Worm (Caenorhabditis elegans) whole organism, early embryonic: ENCODE measurements around the gene cogc-4.

Experiments used
- B0310.2 ChIP-seq: sonication (generic microtip); optimal IDR thresholded peaks from 2 replicates; lab custom pipeline; 2016; ENCODE audit warnings: mild to moderate bottlenecking, missing genetic modification characterization, missing compliant biosample characterization
- F13C5.2 ChIP-seq: sonication (generic microtip); optimal IDR thresholded peaks from 2 replicates; lab custom pipeline; 2017; ENCODE audit warnings: mild to moderate bottlenecking, missing genetic modification characterization, inconsistent platforms, missing compliant biosample characterization
- aly-1 ChIP-seq: sonication (generic microtip); optimal IDR thresholded peaks from 2 replicates; lab custom pipeline; 2016; ENCODE audit warnings: missing genetic modification characterization, missing compliant biosample characterization
- ama-1 ChIP-seq: fragments of 150-350 bp; optimal IDR thresholded peaks from 2 replicates; lab custom pipeline; 2014
- ceh-13 ChIP-seq: fragments of 200-800 bp; sonication (Bioruptor generic); optimal IDR thresholded peaks from 2 replicates; lab custom pipeline; 2018; ENCODE audit warnings: mild to moderate bottlenecking, missing genetic modification characterization, missing compliant biosample characterization
- ceh-36 ChIP-seq: sonication (generic microtip); optimal IDR thresholded peaks from 2 replicates; lab custom pipeline; 2016; ENCODE audit warnings: missing genetic modification characterization, inconsistent platforms, missing compliant biosample characterization
- ets-7 ChIP-seq: sonication (generic microtip); optimal IDR thresholded peaks from 2 replicates; lab custom pipeline; 2016; ENCODE audit warnings: missing genotype, missing genetic modification characterization, missing compliant biosample characterization
- flt-1 ChIP-seq: fragments of 200-800 bp; sonication (Bioruptor generic); IDR thresholded peaks from 2 replicates; pipeline ENCODE4 v1.3.6; 2022; ENCODE audit warnings: missing genetic modification characterization, missing compliant biosample characterization
- hmbx-1 ChIP-seq: sonication (generic microtip); optimal IDR thresholded peaks from 2 replicates; lab custom pipeline; 2016; ENCODE audit warnings: mild to moderate bottlenecking, missing genetic modification characterization, missing compliant biosample characterization
- hmg-4 ChIP-seq: fragments of 200-800 bp; sonication (Bioruptor generic); optimal IDR thresholded peaks from 2 replicates; lab custom pipeline; 2018; ENCODE audit warnings: mild to moderate bottlenecking, missing genetic modification characterization, missing compliant biosample characterization
- hnd-1 ChIP-seq: sonication (generic microtip); optimal IDR thresholded peaks from 2 replicates; lab custom pipeline; 2016; ENCODE audit warnings: missing genetic modification characterization, missing compliant biosample characterization
- pes-1 ChIP-seq: fragments of 200-800 bp; sonication (Bioruptor generic); IDR thresholded peaks from 2 replicates; pipeline ENCODE4 v1.3.6; 2022; ENCODE audit warnings: missing genetic modification reagents, missing genetic modification characterization, missing compliant biosample characterization
- scrt-1 ChIP-seq: fragments of 200-800 bp; sonication (Bioruptor generic); IDR thresholded peaks from 2 replicates; pipeline ENCODE4 v1.3.6; 2022; ENCODE audit warnings: missing genetic modification characterization, missing compliant biosample characterization
- sea-1 ChIP-seq: fragments of 200-800 bp; sonication (Bioruptor generic); conservative IDR thresholded peaks from 2 replicates; pipeline ENCODE4 v1.3.6; 2022; ENCODE audit warnings: missing genetic modification characterization, missing compliant biosample characterization
- tbx-11 ChIP-seq: fragments of 200-800 bp; sonication (Bioruptor generic); IDR thresholded peaks from 2 replicates; pipeline ENCODE4 v1.3.6; 2022; ENCODE audit warnings: missing genetic modification characterization, missing compliant biosample characterization
- tbx-37 ChIP-seq: fragments of 200-800 bp; sonication (Bioruptor generic); conservative IDR thresholded peaks from 2 replicates; pipeline ENCODE4 v1.3.6; 2022; ENCODE audit warnings: missing genetic modification reagents, missing genetic modification characterization, missing compliant biosample characterization
- tra-4 ChIP-seq: sonication (generic microtip); optimal IDR thresholded peaks from 2 replicates; lab custom pipeline; 2017; ENCODE audit warnings: missing genetic modification characterization, missing compliant biosample characterization

cogc-4 gene

ce11 chrII:1368756-1369155 is 34.5 kb upstream of the cogc-4 start:
- TF ChIP-seq B0310.2 (tag; lab: Kevin White, UChicago) (no peak), tbx-37 (GFP tag; lab: Robert Waterston, UW) (no peak), ceh-36 (tag; lab: Kevin White, UChicago) (no peak), sea-1 (GFP tag; lab: Robert Waterston, UW) (no peak)

- TF ChIP-seq F13C5.2 (tag; lab: Kevin White, UChicago) (no peak), tra-4 (tag; lab: Kevin White, UChicago) (no peak), hmg-4 (GFP tag; lab: Kevin White, UChicago) (no peak), pes-1 (GFP tag; lab: Robert Waterston, UW) (no peak), hnd-1 (tag; lab: Kevin White, UChicago) (no peak), scrt-1 (no peak), flt-1 (GFP tag; lab: Robert Waterston, UW) (no peak), aly-1 (tag; lab: Kevin White, UChicago) (no peak), ets-7 (tag; lab: Kevin White, UChicago) (no peak), ceh-13 (GFP tag; lab: Kevin White, UChicago) (no peak), hmbx-1 (tag; lab: Kevin White, UChicago) (no peak), B0310.2 (tag; lab: Kevin White, UChicago) (no peak), sea-1 (GFP tag; lab: Robert Waterston, UW) (no peak), ama-1 (no peak), tbx-11 (GFP tag; lab: Robert Waterston, UW) (no peak), ceh-36 (tag; lab: Kevin White, UChicago) (no peak), tbx-37 (GFP tag; lab: Robert Waterston, UW) (no peak)
Measured at ce11 chrII:1369322-1369721, 33.9 kb upstream of the cogc-4 start.

ce11 chrII:1371533-1371932 is 31.7 kb upstream of the cogc-4 start:
- TF ChIP-seq hnd-1 (tag; lab: Kevin White, UChicago) (no peak), B0310.2 (tag; lab: Kevin White, UChicago) (no peak)

ce11 chrII:1372138-1372537 is 31.1 kb upstream of the cogc-4 start:
- no peak for TF ChIP-seq scrt-1
- no peak for TF ChIP-seq sea-1 (GFP tag; lab: Robert Waterston, UW)
- no peak for TF ChIP-seq ets-7 (tag; lab: Kevin White, UChicago)
- no peak for TF ChIP-seq aly-1 (tag; lab: Kevin White, UChicago)
- TF ChIP-seq flt-1 (GFP tag; lab: Robert Waterston, UW) = no peak
- no peak for TF ChIP-seq tbx-11 (GFP tag; lab: Robert Waterston, UW)
- TF ChIP-seq hmg-4 (GFP tag; lab: Kevin White, UChicago) = no peak
- no peak for TF ChIP-seq tra-4 (tag; lab: Kevin White, UChicago)
- TF ChIP-seq ceh-36 (tag; lab: Kevin White, UChicago) = no peak
- TF ChIP-seq ama-1 = no peak

ce11 chrII:1372966-1373365 is 30.3 kb upstream of the cogc-4 start:
- no peak for TF ChIP-seq tbx-37 (GFP tag; lab: Robert Waterston, UW)
- TF ChIP-seq aly-1 (tag; lab: Kevin White, UChicago) = no peak
- TF ChIP-seq flt-1 (GFP tag; lab: Robert Waterston, UW) = no peak
- no peak for TF ChIP-seq ama-1
- TF ChIP-seq tra-4 (tag; lab: Kevin White, UChicago) = no peak
- no peak for TF ChIP-seq ceh-36 (tag; lab: Kevin White, UChicago)
- no peak for TF ChIP-seq tbx-11 (GFP tag; lab: Robert Waterston, UW)
- TF ChIP-seq B0310.2 (tag; lab: Kevin White, UChicago) = no peak

- TF ChIP-seq ceh-13 (GFP tag; lab: Kevin White, UChicago) (no peak), scrt-1 (no peak), hmg-4 (GFP tag; lab: Kevin White, UChicago) (no peak), pes-1 (GFP tag; lab: Robert Waterston, UW) (no peak), ets-7 (tag; lab: Kevin White, UChicago) (no peak)
Measured at ce11 chrII:1374486-1374885, 28.8 kb upstream of the cogc-4 start.

ce11 chrII:1374889-1375288 is 28.4 kb upstream of the cogc-4 start, which contains the start of gene rog-1:
TSS of gene rog-1 (minus strand) at chrII:1374989.
- TF ChIP-seq hmg-4 (GFP tag; lab: Kevin White, UChicago) (no peak), hnd-1 (tag; lab: Kevin White, UChicago) (no peak), sea-1 (GFP tag; lab: Robert Waterston, UW) (no peak), scrt-1 (no peak), ceh-36 (tag; lab: Kevin White, UChicago) (no peak)

ce11 chrII:1375627-1376026 is 27.6 kb upstream of the cogc-4 start:
- TF ChIP-seq F13C5.2 (tag; lab: Kevin White, UChicago) = no peak
- TF ChIP-seq tbx-11 (GFP tag; lab: Robert Waterston, UW) = no peak
- TF ChIP-seq aly-1 (tag; lab: Kevin White, UChicago) = no peak
- TF ChIP-seq ceh-13 (GFP tag; lab: Kevin White, UChicago) = no peak
- no peak for TF ChIP-seq B0310.2 (tag; lab: Kevin White, UChicago)

ce11 chrII:1376795-1377194 is 26.4 kb upstream of the cogc-4 start:
- TF ChIP-seq flt-1 (GFP tag; lab: Robert Waterston, UW) (no peak), hmbx-1 (tag; lab: Kevin White, UChicago) (no peak), hnd-1 (tag; lab: Kevin White, UChicago) (no peak), pes-1 (GFP tag; lab: Robert Waterston, UW) (no peak), B0310.2 (tag; lab: Kevin White, UChicago) (no peak), sea-1 (GFP tag; lab: Robert Waterston, UW) (no peak), hmg-4 (GFP tag; lab: Kevin White, UChicago) (no peak), scrt-1 (no peak), aly-1 (tag; lab: Kevin White, UChicago) (no peak), ama-1 (no peak), tra-4 (tag; lab: Kevin White, UChicago) (no peak), ceh-36 (tag; lab: Kevin White, UChicago) (no peak), ets-7 (tag; lab: Kevin White, UChicago) (no peak), tbx-37 (GFP tag; lab: Robert Waterston, UW) (no peak), F13C5.2 (tag; lab: Kevin White, UChicago) (no peak), tbx-11 (GFP tag; lab: Robert Waterston, UW) (no peak), ceh-13 (GFP tag; lab: Kevin White, UChicago) (no peak)
